Worm (Caenorhabditis elegans) whole organism, L4 larva: ENCODE results near the gene T05A7.7.

ENCODE experiments used
- D1046.2 ChIP-seq: fragments of 200-800 bp; sonication (Bioruptor generic); IDR thresholded peaks from 2 replicates; pipeline ENCODE4 v1.3.6; 2022; ENCODE audit warnings: missing genetic modification characterization, missing compliant biosample characterization
- F49E8.2 ChIP-seq: sonication (generic microtip); optimal IDR thresholded peaks from 2 replicates; lab custom pipeline; 2016; ENCODE audit warnings: missing compliant biosample characterization, mild to moderate bottlenecking, missing genetic modification characterization, borderline replicate concordance
- T26A8.4 ChIP-seq: fragments of 200-800 bp; sonication (Bioruptor generic); IDR thresholded peaks from 2 replicates; pipeline ENCODE4 v1.3.6; 2022; ENCODE audit warnings: missing genetic modification characterization, missing compliant biosample characterization
- Y48G9A.11 ChIP-seq: fragments of 200-800 bp; sonication (Bioruptor generic); IDR thresholded peaks from 2 replicates; pipeline ENCODE4 v1.3.6; 2022; ENCODE audit warnings: missing genetic modification reagents, missing genetic modification characterization, missing compliant biosample characterization
- Y75B8A.6 ChIP-seq: fragments of 200-800 bp; sonication (Bioruptor generic); IDR thresholded peaks from 2 replicates; pipeline ENCODE4 v1.3.6; 2022; ENCODE audit warnings: missing genetic modification reagents, missing genetic modification characterization, missing compliant biosample characterization
- arid-1 ChIP-seq: fragments of 200-800 bp; sonication (Bioruptor generic); conservative IDR thresholded peaks from 2 replicates; pipeline ENCODE4 v1.3.6; 2022; ENCODE audit warnings: missing genetic modification reagents, missing genetic modification characterization, missing compliant biosample characterization
- ceh-28 ChIP-seq: fragments of 150-350 bp; optimal IDR thresholded peaks from 2 replicates; lab custom pipeline; 2014; ENCODE audit warnings: missing biosample characterization, missing genetic modification reagents, missing genetic modification characterization
- ceh-44 ChIP-seq: fragments of 200-800 bp; sonication (Bioruptor generic); IDR thresholded peaks from 2 replicates; pipeline ENCODE4 v1.3.6; 2022; ENCODE audit warnings: missing genetic modification reagents, missing genetic modification characterization, missing compliant biosample characterization
- daf-16 ChIP-seq, 3 experiments: sonication (generic microtip); optimal IDR thresholded peaks; 2 replicates each; lab custom pipeline; 2016 to 2017; ENCODE audit warnings: missing genetic modification characterization in 3 of 3, missing genetic modification reagents in 3 of 3, mild to moderate bottlenecking in 2 of 3, missing compliant biosample characterization in 2 of 3, missing biosample characterization in 1 of 3, moderate library complexity in 1 of 3
- dmd-8 ChIP-seq: fragments of 200-800 bp; sonication (Bioruptor generic); IDR thresholded peaks from 2 replicates; pipeline ENCODE4 v1.3.6; 2022; ENCODE audit warnings: missing genetic modification characterization, missing compliant biosample characterization
- dmd-9 ChIP-seq: fragments of 200-800 bp; sonication (Bioruptor generic); IDR thresholded peaks from 2 replicates; pipeline ENCODE4 v1.3.6; 2022; ENCODE audit warnings: missing genetic modification reagents, missing genetic modification characterization, missing compliant biosample characterization
- dpl-1 ChIP-seq: fragments of 150-350 bp; optimal IDR thresholded peaks from 2 replicates; lab custom pipeline; 2014; ENCODE audit warnings: missing biosample characterization, missing genetic modification reagents, missing genetic modification characterization
- dve-1 ChIP-seq: sonication (generic microtip); optimal IDR thresholded peaks from 2 replicates; lab custom pipeline; 2017; ENCODE audit warnings: antibody characterized with exemption, mild to moderate bottlenecking, missing genetic modification characterization, missing compliant biosample characterization; ENCODE audit not compliant: insufficient read depth
- egl-43 ChIP-seq: fragments of 200-800 bp; sonication (Bioruptor generic); IDR thresholded peaks from 2 replicates; pipeline ENCODE4 v1.3.6; 2022; ENCODE audit warnings: missing genetic modification reagents, missing genetic modification characterization, missing compliant biosample characterization
- hlh-11 ChIP-seq: fragments of 200-800 bp; sonication (Bioruptor generic); optimal IDR thresholded peaks from 2 replicates; lab custom pipeline; 2018; ENCODE audit warnings: mild to moderate bottlenecking, missing genetic modification characterization, missing compliant biosample characterization
- hlh-30 ChIP-seq: sonication (generic microtip); optimal IDR thresholded peaks from 2 replicates; lab custom pipeline; 2017; ENCODE audit warnings: antibody characterized with exemption, mild to moderate bottlenecking, missing genetic modification characterization, missing compliant biosample characterization; ENCODE audit not compliant: insufficient read depth
- hmg-1.1 ChIP-seq: fragments of 200-800 bp; sonication (Bioruptor generic); IDR thresholded peaks from 2 replicates; pipeline ENCODE4 v1.3.6; 2022; ENCODE audit warnings: missing genetic modification reagents, missing genetic modification characterization, missing compliant biosample characterization
- lim-7 ChIP-seq: fragments of 200-800 bp; sonication (Bioruptor generic); IDR thresholded peaks from 2 replicates; pipeline ENCODE4 v1.3.6; 2022; ENCODE audit warnings: missing genetic modification characterization, missing compliant biosample characterization
- lin-1 ChIP-seq: fragments of 200-800 bp; sonication (Bioruptor generic); IDR thresholded peaks from 2 replicates; pipeline ENCODE4 v1.3.6; 2022; ENCODE audit warnings: missing genetic modification reagents, missing genetic modification characterization, missing compliant biosample characterization
- lin-13 ChIP-seq: fragments of 150-350 bp; optimal IDR thresholded peaks from 2 replicates; lab custom pipeline; 2014; ENCODE audit warnings: missing biosample characterization, missing genetic modification reagents, missing genetic modification characterization
- lin-15B ChIP-seq: fragments of 150-350 bp; sonication (generic microtip); optimal IDR thresholded peaks from 3 replicates; lab custom pipeline; 2014; ENCODE audit warnings: missing biosample characterization, missing genetic modification characterization
- lin-29 ChIP-seq: fragments of 200-800 bp; sonication (Bioruptor generic); IDR thresholded peaks from 2 replicates; pipeline ENCODE4 v1.3.6; 2022; ENCODE audit warnings: missing genetic modification reagents, missing genetic modification characterization, missing compliant biosample characterization
- lin-38 ChIP-seq: fragments of 200-800 bp; sonication (Bioruptor generic); IDR thresholded peaks from 2 replicates; pipeline ENCODE4 v1.3.6; 2022; ENCODE audit warnings: missing genetic modification reagents, missing genetic modification characterization, missing compliant biosample characterization
- madf-5 ChIP-seq, 2 experiments: fragments of 200-800 bp; sonication (Bioruptor generic); IDR thresholded peaks; 2 replicates each; pipeline ENCODE4 v1.3.6; 2022; ENCODE audit warnings: missing compliant biosample characterization in 2 of 2, missing genetic modification characterization in 2 of 2
- madf-9 ChIP-seq: fragments of 200-800 bp; sonication (Bioruptor generic); conservative IDR thresholded peaks from 2 replicates; pipeline ENCODE4 v1.3.6; 2022; ENCODE audit warnings: missing genetic modification reagents, missing genetic modification characterization, missing compliant biosample characterization
- mdl-1 ChIP-seq, 2 experiments: fragments of 150-350 bp in 1 of 2; sonication (generic microtip) in 1 of 2; optimal IDR thresholded peaks; 2 replicates each; lab custom pipeline; 2014 to 2017; ENCODE audit warnings: missing biosample characterization in 2 of 2, missing genetic modification characterization in 2 of 2
- mdt-29 ChIP-seq: fragments of 200-800 bp; sonication (Bioruptor generic); IDR thresholded peaks from 2 replicates; pipeline ENCODE4 v1.3.6; 2022; ENCODE audit warnings: missing genetic modification reagents, missing genetic modification characterization, missing compliant biosample characterization
- mep-1 ChIP-seq: fragments of 150-350 bp; sonication (generic microtip); optimal IDR thresholded peaks from 3 replicates; lab custom pipeline; 2014; ENCODE audit warnings: missing biosample characterization, missing genetic modification characterization
- mes-2 ChIP-seq: sonication (generic microtip); optimal IDR thresholded peaks from 2 replicates; lab custom pipeline; 2016; ENCODE audit warnings: missing genotype, mild to moderate bottlenecking, missing genetic modification characterization, missing compliant biosample characterization; ENCODE audit not compliant: poor library complexity, severe bottlenecking
- nhr-102 ChIP-seq: sonication (generic microtip); optimal IDR thresholded peaks from 2 replicates; lab custom pipeline; 2016; ENCODE audit warnings: mild to moderate bottlenecking, missing genetic modification characterization, moderate library complexity, missing compliant biosample characterization
- nhr-11 ChIP-seq: fragments of 150-350 bp; optimal IDR thresholded peaks from 2 replicates; lab custom pipeline; 2014; ENCODE audit warnings: missing biosample characterization, missing genetic modification characterization
- nhr-28 ChIP-seq: fragments of 150-350 bp; optimal IDR thresholded peaks from 2 replicates; lab custom pipeline; 2014; ENCODE audit warnings: missing biosample characterization, missing genetic modification characterization
- nhr-48 ChIP-seq: sonication (generic microtip); optimal IDR thresholded peaks from 2 replicates; lab custom pipeline; 2016; ENCODE audit warnings: mild to moderate bottlenecking, missing genetic modification characterization, missing compliant biosample characterization
- nhr-77 ChIP-seq: fragments of 150-350 bp; optimal IDR thresholded peaks from 2 replicates; lab custom pipeline; 2014; ENCODE audit warnings: missing biosample characterization, missing genetic modification characterization
- php-3 ChIP-seq: fragments of 200-800 bp; sonication (Bioruptor generic); IDR thresholded peaks from 2 replicates; pipeline ENCODE4 v1.3.6; 2022; ENCODE audit warnings: missing genetic modification reagents, missing genetic modification characterization, missing compliant biosample characterization
- saeg-2 ChIP-seq: fragments of 200-800 bp; sonication (Bioruptor generic); IDR thresholded peaks from 2 replicates; pipeline ENCODE4 v1.3.6; 2022; ENCODE audit warnings: missing genetic modification reagents, missing genetic modification characterization, missing compliant biosample characterization
- set-16 ChIP-seq: fragments of 200-800 bp; sonication (Bioruptor generic); IDR thresholded peaks from 2 replicates; pipeline ENCODE4 v1.3.6; 2022; ENCODE audit warnings: missing genetic modification reagents, missing genetic modification characterization, missing compliant biosample characterization
- spr-1 ChIP-seq: sonication (generic microtip); optimal IDR thresholded peaks from 2 replicates; lab custom pipeline; 2016; ENCODE audit warnings: mild to moderate bottlenecking, missing genetic modification characterization, missing compliant biosample characterization
- unc-130 ChIP-seq: sonication (generic microtip); optimal IDR thresholded peaks from 2 replicates; lab custom pipeline; 2016; ENCODE audit warnings: missing genetic modification reagents, missing genetic modification characterization, missing compliant biosample characterization
- unc-39 ChIP-seq: sonication (generic microtip); optimal IDR thresholded peaks from 2 replicates; lab custom pipeline; 2017; ENCODE audit warnings: missing biosample characterization, missing genetic modification characterization
- zfp-3 ChIP-seq: fragments of 200-800 bp; sonication (Bioruptor generic); conservative IDR thresholded peaks from 2 replicates; pipeline ENCODE4 v1.3.6; 2022; ENCODE audit warnings: missing genetic modification reagents, missing genetic modification characterization, missing compliant biosample characterization

T05A7.7 gene

ce11 chrII:4706359-4706871, 25.1 kb upstream of the T05A7.7 start, which contains the start of the genes F10G7.9 and tsn-1 (continued):
- TF ChIP-seq lin-38 (peak; percentile 75), hmg-1.1 (peak; percentile 57; the same call in 1 of the 2 replicates), T26A8.4 (GFP tag; lab: Robert Waterston, UW) (peak; percentile 58; the same call in 1 of the 2 replicates), dpl-1 (peak; percentile 70), mdl-1 (tag; optimal IDR thresholded peaks at IDR 0.05; lab: Kevin White, UChicago) (peak in 1 of 2 experiments; percentile 24)

ce11 chrII:4703011-4703410, 21.7 kb upstream of the T05A7.7 start:
- TF ChIP-seq hlh-11 (tag; lab: Kevin White, UChicago), result no peak
- peak; percentile 9 for TF ChIP-seq F49E8.2 (tag; lab: Kevin White, UChicago)
- peak; percentile 61 for TF ChIP-seq lin-38
- no peak for TF ChIP-seq unc-39 (tag; lab: Kevin White, UChicago)
- TF ChIP-seq unc-130 (GFP tag; lab: Kevin White, UChicago), result peak; percentile 7
- peak; percentile 7 for TF ChIP-seq mep-1 (tag; lab: Kevin White, UChicago)

- TF ChIP-seq Y75B8A.6 (GFP tag; lab: Robert Waterston, UW) (peak; percentile 89), dmd-9 (GFP tag; lab: Robert Waterston, UW) (peak; percentile 78), nhr-48 (tag; lab: Kevin White, UChicago) (peak; percentile 22), ceh-28 (tag; lab: Kevin White, UChicago) (peak; percentile 2), saeg-2 (GFP tag; lab: Robert Waterston, UW) (peak; percentile 74; the same call in 1 of the 2 replicates), madf-9 (GFP tag; lab: Robert Waterston, UW) (peak; percentile 79), mdl-1 (tag; optimal IDR thresholded peaks at IDR 0.05; lab: Kevin White, UChicago) (peak in 1 of 2 experiments; percentile 16), dpl-1 (peak; percentile 59), egl-43 (GFP tag; lab: Robert Waterston, UW) (peak; percentile 82), nhr-11 (tag; lab: Kevin White, UChicago) (peak; percentile 43), lim-7 (GFP tag; lab: Robert Waterston, UW) (peak; percentile 62; the same call in 1 of the 2 replicates), php-3 (GFP tag; lab: Robert Waterston, UW) (peak; percentile 23; the same call in 1 of the 2 replicates), arid-1 (peak; percentile 87), lin-1 (GFP tag; lab: Robert Waterston, UW) (peak; percentile 88), mep-1 (tag; lab: Kevin White, UChicago) (peak; percentile 82), nhr-77 (tag; lab: Kevin White, UChicago) (peak; percentile 23), lin-29 (GFP tag; lab: Robert Waterston, UW) (peak; percentile 65; the same call in 1 of the 2 replicates), D1046.2 (GFP tag; lab: Robert Waterston, UW) (peak; percentile 96), madf-5 (GFP tag; IDR thresholded peaks at IDR 0.05; lab: Robert Waterston, UW) (peak; percentile 53 to 61; a peak in 1 of 4 replicates), T26A8.4 (GFP tag; lab: Robert Waterston, UW) (peak; percentile 92), hmg-1.1 (peak; percentile 93), dmd-8 (GFP tag; lab: Robert Waterston, UW) (0 out of 2 replicates have a peak, but pooled peaks have one; percentile 44), nhr-28 (tag; lab: Kevin White, UChicago) (peak; percentile 15), ceh-44 (GFP tag; lab: Robert Waterston, UW) (peak; percentile 90), zfp-3 (peak; percentile 85), lin-38 (peak; percentile 99), hlh-30 (tag; lab: Kevin White, UChicago) (peak; percentile 44), dve-1 (peak; percentile 56), mdt-29 (GFP tag; lab: Robert Waterston, UW) (peak; percentile 57; the same call in 1 of the 2 replicates), set-16 (GFP tag; lab: Robert Waterston, UW) (peak; percentile 79), mes-2 (peak; percentile 87), nhr-102 (tag; lab: Kevin White, UChicago) (peak; percentile 81), lin-15B (peak; percentile 67), hlh-11 (tag; lab: Kevin White, UChicago) (peak; percentile 72), spr-1 (peak; percentile 70), Y48G9A.11 (peak; percentile 92), daf-16 (GFP tag; optimal IDR thresholded peaks at IDR 0.05; lab: Kevin White, UChicago) (peak in 1 of 2 experiments; percentile 41), daf-16 (tag; optimal IDR thresholded peaks at IDR 0.05; lab: Kevin White, UChicago) (peak; percentile 32), lin-13 (peak; percentile 24), F49E8.2 (tag; lab: Kevin White, UChicago) (peak; percentile 60)
These were observed 20.3 kb upstream of the T05A7.7 start, which contains the start of gene unc-85 for ce11 chrII:4701482-4702119. TSS of gene unc-85 (plus strand) at chrII:4702069.
